Fruit fly (Drosophila melanogaster): ENCODE data around the gene Taf8.

DNA sequence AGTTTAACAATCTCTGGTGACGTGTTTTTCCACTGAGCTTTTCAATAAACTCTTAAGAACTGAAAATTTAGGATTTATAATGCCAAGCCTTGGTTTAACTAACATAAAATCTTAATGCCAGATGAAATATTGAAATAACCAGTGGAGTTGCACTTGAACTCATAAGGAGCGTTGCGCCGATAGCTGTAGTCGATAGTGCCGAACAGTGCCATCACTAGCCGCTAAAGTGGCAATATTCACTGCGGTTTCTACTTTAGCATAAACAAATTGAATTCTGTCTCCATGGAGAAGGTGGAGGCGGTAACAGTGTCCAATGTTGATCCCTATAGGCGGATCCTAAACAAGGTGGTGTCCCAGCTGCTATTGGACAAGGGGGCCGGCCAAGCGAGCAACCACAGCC, at the start of gene Taf8:
- TF ChIP-seq achi (GFP tag; optimal IDR thresholded peaks at IDR 0.05) (no peak), svp (GFP tag) (no peak), salr (GFP tag; optimal IDR thresholded peaks at IDR 0.05) (no peak), spab (GFP tag; optimal IDR thresholded peaks at IDR 0.05) (no peak), CG3032 (tag; optimal IDR thresholded peaks at IDR 0.05) (no peak)
